Worm (Caenorhabditis elegans) whole organism, L2 larva: ENCODE measurements around the gene D1044.1.

Source experiments
- C34F6.9 ChIP-seq: fragments of 150-350 bp; optimal IDR thresholded peaks from 2 replicates; lab custom pipeline; 2014; ENCODE audit warnings: missing biosample characterization, missing genetic modification characterization
- F13H6.1 ChIP-seq: sonication (generic microtip); optimal IDR thresholded peaks from 2 replicates; lab custom pipeline; 2016; ENCODE audit warnings: missing genetic modification characterization, missing compliant biosample characterization
- R02D3.7 ChIP-seq: fragments of 150-350 bp; optimal IDR thresholded peaks from 2 replicates; lab custom pipeline; 2014; ENCODE audit warnings: missing biosample characterization, missing genetic modification characterization
- ZK546.5 ChIP-seq: sonication (generic microtip); optimal IDR thresholded peaks from 2 replicates; lab custom pipeline; 2017; ENCODE audit warnings: missing biosample characterization, missing genetic modification characterization
- blmp-1 ChIP-seq: sonication (generic microtip); optimal IDR thresholded peaks from 2 replicates; lab custom pipeline; 2017; ENCODE audit warnings: missing genetic modification characterization, mild to moderate bottlenecking, missing compliant biosample characterization, antibody characterized with exemption, moderate library complexity; ENCODE audit not compliant: insufficient read depth
- ceh-82 ChIP-seq: fragments of 150-350 bp; optimal IDR thresholded peaks from 2 replicates; lab custom pipeline; 2014; ENCODE audit warnings: missing biosample characterization, missing genetic modification characterization
- crh-2 ChIP-seq: sonication (generic microtip); optimal IDR thresholded peaks from 2 replicates; lab custom pipeline; 2017; ENCODE audit warnings: missing biosample characterization, missing genetic modification characterization
- egl-27 ChIP-seq: sonication (generic microtip); optimal IDR thresholded peaks from 3 replicates; lab custom pipeline; 2017; ENCODE audit warnings: missing biosample characterization, missing genetic modification reagents, missing genetic modification characterization
- elt-3 ChIP-seq: sonication (generic microtip); optimal IDR thresholded peaks from 2 replicates; lab custom pipeline; 2017; ENCODE audit warnings: missing biosample characterization, missing genetic modification characterization
- gmeb-1 ChIP-seq: fragments of 150-350 bp; optimal IDR thresholded peaks from 2 replicates; lab custom pipeline; 2014; ENCODE audit warnings: missing biosample characterization, missing genetic modification characterization
- lin-13 ChIP-seq: fragments of 150-350 bp; optimal IDR thresholded peaks from 2 replicates; lab custom pipeline; 2014; ENCODE audit warnings: missing biosample characterization, missing genetic modification reagents, missing genetic modification characterization
- lin-39 ChIP-seq: fragments of 150-350 bp; optimal IDR thresholded peaks from 2 replicates; lab custom pipeline; 2014; ENCODE audit warnings: missing biosample characterization, missing genetic modification reagents, missing genetic modification characterization
- lsy-2 ChIP-seq, 2 experiments: fragments of 150-350 bp in 1 of 2; sonication (generic microtip) in 1 of 2; optimal IDR thresholded peaks; 2 replicates each; lab custom pipeline; 2014 to 2017; ENCODE audit warnings: missing biosample characterization in 2 of 2, missing genetic modification characterization in 2 of 2
- mbf-1 ChIP-seq: sonication (generic microtip); optimal IDR thresholded peaks from 2 replicates; lab custom pipeline; 2017; ENCODE audit warnings: missing biosample characterization, missing genetic modification characterization
- mdl-1 ChIP-seq, 2 experiments: fragments of 150-350 bp in 1 of 2; sonication (generic microtip) in 1 of 2; optimal IDR thresholded peaks; 2 replicates each; lab custom pipeline; 2017; ENCODE audit warnings: missing biosample characterization in 2 of 2, missing genetic modification characterization in 2 of 2
- nhr-10 ChIP-seq: sonication (generic microtip); optimal IDR thresholded peaks from 2 replicates; lab custom pipeline; 2017; ENCODE audit warnings: missing biosample characterization, missing genetic modification characterization
- nhr-12 ChIP-seq: fragments of 150-350 bp; optimal IDR thresholded peaks from 2 replicates; lab custom pipeline; 2014; ENCODE audit warnings: missing biosample characterization, missing genetic modification characterization
- nhr-129 ChIP-seq: fragments of 150-350 bp; optimal IDR thresholded peaks from 2 replicates; lab custom pipeline; 2014; ENCODE audit warnings: missing biosample characterization, missing genetic modification characterization
- nhr-21 ChIP-seq: fragments of 150-350 bp; optimal IDR thresholded peaks from 2 replicates; lab custom pipeline; 2014; ENCODE audit warnings: missing biosample characterization, missing genetic modification characterization
- nhr-23 ChIP-seq: fragments of 150-350 bp; optimal IDR thresholded peaks from 2 replicates; lab custom pipeline; 2014; ENCODE audit warnings: missing biosample characterization, missing genetic modification reagents, missing genetic modification characterization
- nhr-25 ChIP-seq: fragments of 150-350 bp; sonication (generic microtip); optimal IDR thresholded peaks from 3 replicates; lab custom pipeline; 2014; ENCODE audit warnings: missing biosample characterization, missing genetic modification characterization
- nhr-6 ChIP-seq: fragments of 150-350 bp; optimal IDR thresholded peaks from 2 replicates; lab custom pipeline; 2014; ENCODE audit warnings: missing biosample characterization, missing genetic modification characterization
- nhr-77 ChIP-seq: fragments of 150-350 bp; optimal IDR thresholded peaks from 2 replicates; lab custom pipeline; 2014; ENCODE audit warnings: missing biosample characterization, missing genetic modification characterization
- peb-1 ChIP-seq: fragments of 150-350 bp; optimal IDR thresholded peaks from 2 replicates; lab custom pipeline; 2014; ENCODE audit warnings: missing biosample characterization, missing genetic modification characterization
- sem-4 ChIP-seq: fragments of 150-350 bp; optimal IDR thresholded peaks from 2 replicates; lab custom pipeline; 2014; ENCODE audit warnings: missing biosample characterization, missing genetic modification reagents, missing genetic modification characterization
- skn-1 ChIP-seq: sonication (generic microtip); optimal IDR thresholded peaks from 2 replicates; lab custom pipeline; 2017; ENCODE audit warnings: missing biosample characterization, missing genetic modification characterization
- sma-3 ChIP-seq: sonication (generic microtip); optimal IDR thresholded peaks from 2 replicates; lab custom pipeline; 2016; ENCODE audit warnings: missing genetic modification reagents, missing genetic modification characterization, missing compliant biosample characterization
- sma-9 ChIP-seq, 2 experiments: fragments of 150-350 bp in 1 of 2; sonication (generic microtip) in 1 of 2; optimal IDR thresholded peaks; 2 replicates each; lab custom pipeline; 2014 to 2016; ENCODE audit warnings: missing genetic modification characterization in 2 of 2, mild to moderate bottlenecking in 1 of 2, missing biosample characterization in 1 of 2, missing compliant biosample characterization in 1 of 2, missing genetic modification reagents in 1 of 2, moderate library complexity in 1 of 2
- snpc-4 ChIP-seq: fragments of 150-350 bp; optimal IDR thresholded peaks from 2 replicates; lab custom pipeline; 2014; ENCODE audit warnings: missing biosample characterization, missing genetic modification characterization
- unc-39 ChIP-seq: fragments of 150-350 bp; optimal IDR thresholded peaks from 2 replicates; lab custom pipeline; 2014; ENCODE audit warnings: missing biosample characterization, missing genetic modification characterization
- unc-55 ChIP-seq: fragments of 150-350 bp; sonication (generic microtip); optimal IDR thresholded peaks from 3 replicates; lab custom pipeline; 2014; ENCODE audit warnings: missing biosample characterization, missing genetic modification reagents, missing genetic modification characterization
- unc-62 ChIP-seq: fragments of 150-350 bp; optimal IDR thresholded peaks from 2 replicates; lab custom pipeline; 2014; ENCODE audit warnings: missing biosample characterization, missing genetic modification reagents, missing genetic modification characterization
- ztf-11 ChIP-seq: sonication (generic microtip); optimal IDR thresholded peaks from 2 replicates; lab custom pipeline; 2017; ENCODE audit warnings: missing biosample characterization, missing genetic modification characterization
- ztf-4 ChIP-seq: fragments of 150-350 bp; optimal IDR thresholded peaks from 2 replicates; lab custom pipeline; 2014; ENCODE audit warnings: missing biosample characterization, missing genetic modification characterization

D1044.1 gene

ce11 chrIII:5512502-5512901, 31.6 kb upstream of the D1044.1 start, which contains the start of gene pqn-25:
pqn-25 (minus strand) TSS chrIII:5512602.
- TF ChIP-seq sma-9 (GFP tag; optimal IDR thresholded peaks at IDR 0.05; lab: Kevin White, UChicago) (no peak), sma-9 (tag; optimal IDR thresholded peaks at IDR 0.05; lab: Kevin White, UChicago) (no peak), ztf-11 (tag; lab: Kevin White, UChicago) (no peak), ztf-4 (tag; lab: Kevin White, UChicago) (no peak), nhr-12 (no peak), egl-27 (tag; lab: Kevin White, UChicago) (no peak), lsy-2 (tag; optimal IDR thresholded peaks at IDR 0.05; lab: Kevin White, UChicago) (no peak), snpc-4 (tag; lab: Kevin White, UChicago) (no peak), lin-39 (tag; lab: Kevin White, UChicago) (no peak), unc-62 (GFP tag; lab: Kevin White, UChicago) (no peak), nhr-25 (no peak), C34F6.9 (no peak), blmp-1 (tag; lab: Kevin White, UChicago) (no peak), crh-2 (tag; lab: Kevin White, UChicago) (no peak), gmeb-1 (no peak), unc-55 (no peak), skn-1 (tag; lab: Kevin White, UChicago) (no peak), ceh-82 (tag; lab: Kevin White, UChicago) (no peak)

ce11 chrIII:5517423-5517822, 26.7 kb upstream of the D1044.1 start, which contains the start of gene nekl-4:
nekl-4 (minus strand) TSS chrIII:5517523.
- TF ChIP-seq blmp-1 (tag; lab: Kevin White, UChicago) = no peak

- no peak for TF ChIP-seq nhr-10 (tag; lab: Kevin White, UChicago)
- TF ChIP-seq nhr-21 (tag; lab: Kevin White, UChicago) = no peak
- no peak for TF ChIP-seq C34F6.9
- no peak for TF ChIP-seq F13H6.1 (tag; lab: Kevin White, UChicago)
- no peak for TF ChIP-seq lin-13 (GFP tag; lab: Kevin White, UChicago)
- no peak for TF ChIP-seq nhr-25
- TF ChIP-seq sem-4 (tag; lab: Kevin White, UChicago) = no peak
- no peak for TF ChIP-seq crh-2 (tag; lab: Kevin White, UChicago)
- TF ChIP-seq sma-3 = no peak
- no peak for TF ChIP-seq peb-1 (tag; lab: Kevin White, UChicago)
Observed at ce11 chrIII:5521930-5522329, 22.2 kb upstream of the D1044.1 start, which contains the start of gene D1044.4. D1044.4 (minus strand) TSS chrIII:5522030.

ce11 chrIII:5525973-5526372, 18.1 kb upstream of the D1044.1 start, which contains the start of gene dex-1:
dex-1 (plus strand) TSS chrIII:5526104.
- TF ChIP-seq ceh-82 (tag; lab: Kevin White, UChicago) = no peak
- TF ChIP-seq sma-9 (GFP tag; optimal IDR thresholded peaks at IDR 0.05; lab: Kevin White, UChicago) = no peak
- no peak for TF ChIP-seq sma-9 (tag; optimal IDR thresholded peaks at IDR 0.05; lab: Kevin White, UChicago)
- TF ChIP-seq nhr-77 (tag; lab: Kevin White, UChicago) = no peak
- no peak for TF ChIP-seq lsy-2 (tag; optimal IDR thresholded peaks at IDR 0.05; lab: Kevin White, UChicago)
- no peak for TF ChIP-seq mbf-1 (tag; lab: Kevin White, UChicago)
- TF ChIP-seq sem-4 (tag; lab: Kevin White, UChicago) = no peak
- no peak for TF ChIP-seq R02D3.7 (tag; lab: Kevin White, UChicago)
- no peak for TF ChIP-seq peb-1 (tag; lab: Kevin White, UChicago)
- TF ChIP-seq C34F6.9 = no peak
- no peak for TF ChIP-seq blmp-1 (tag; lab: Kevin White, UChicago)
- no peak for TF ChIP-seq unc-39 (tag; lab: Kevin White, UChicago)
- TF ChIP-seq ZK546.5 (tag; lab: Kevin White, UChicago) = no peak
- TF ChIP-seq F13H6.1 (tag; lab: Kevin White, UChicago) = no peak
- no peak for TF ChIP-seq nhr-25
- no peak for TF ChIP-seq nhr-6
- no peak for TF ChIP-seq nhr-23 (tag; lab: Kevin White, UChicago)
- TF ChIP-seq nhr-129 = no peak
- TF ChIP-seq snpc-4 (tag; lab: Kevin White, UChicago) = no peak

- TF ChIP-seq unc-55 = no peak
- TF ChIP-seq mdl-1 (tag; optimal IDR thresholded peaks at IDR 0.05; lab: Kevin White, UChicago) = no peak
- TF ChIP-seq sma-9 (GFP tag; optimal IDR thresholded peaks at IDR 0.05; lab: Kevin White, UChicago) = no peak
- TF ChIP-seq sma-9 (tag; optimal IDR thresholded peaks at IDR 0.05; lab: Kevin White, UChicago) = no peak
- no peak for TF ChIP-seq elt-3 (tag; lab: Kevin White, UChicago)
- TF ChIP-seq nhr-12 = no peak
- TF ChIP-seq egl-27 (tag; lab: Kevin White, UChicago) = no peak
- TF ChIP-seq ZK546.5 (tag; lab: Kevin White, UChicago) = no peak
- TF ChIP-seq ztf-11 (tag; lab: Kevin White, UChicago) = no peak
- TF ChIP-seq nhr-23 (tag; lab: Kevin White, UChicago) = no peak
- no peak for TF ChIP-seq blmp-1 (tag; lab: Kevin White, UChicago)
Observed at ce11 chrIII:5541777-5542176, 2.3 kb upstream of the D1044.1 start.
